Fruit fly (Drosophila melanogaster): ENCODE data around the gene SdhBL.
A peak's percentile ranks its signal among the peaks of the same experiment; 100 is the strongest.

Gene SdhBL

dm6 chrX:18933442-18933841 is 39.2 kb downstream of the SdhBL start:
- TF ChIP-seq psq (GFP tag; optimal IDR thresholded peaks at IDR 0.05) (no peak), grn (GFP tag; optimal IDR thresholded peaks at IDR 0.05) (peak; percentile 25), CG4404 (GFP tag; IDR thresholded peaks at IDR 0.05) (no peak), crol (GFP tag; IDR thresholded peaks at IDR 0.05) (peak; percentile 49), CG32772 (GFP tag; IDR thresholded peaks at IDR 0.05) (peak; percentile 52; the same call in 1 of the 2 replicates), sqz (GFP tag; optimal IDR thresholded peaks at IDR 0.05) (peak; percentile 77), CG7271 (tag; optimal IDR thresholded peaks at IDR 0.05) (no peak), CG10209 (GFP tag; optimal IDR thresholded peaks at IDR 0.05) (no peak), CG15601 (tag; optimal IDR thresholded peaks at IDR 0.05) (no peak), CG11093 (GFP tag; IDR thresholded peaks at IDR 0.05) (no peak), kni (GFP tag; optimal IDR thresholded peaks at IDR 0.05) (peak; percentile 14)

dm6 chrX:18934859-18935258 is 40.6 kb downstream of the SdhBL start:
- TF ChIP-seq row (GFP tag; IDR thresholded peaks at IDR 0.05) (no peak), CTCF (GFP tag; optimal IDR thresholded peaks at IDR 0.05) (peak; percentile 68), Hr39 (optimal IDR thresholded peaks at IDR 0.05) (peak; percentile 60), CG17328 (GFP tag; IDR thresholded peaks at IDR 0.05) (no peak), p53 (GFP tag; optimal IDR thresholded peaks at IDR 0.05) (no peak), tll (GFP tag; optimal IDR thresholded peaks at IDR 0.05) (no peak), CG9797 (GFP tag; optimal IDR thresholded peaks at IDR 0.05) (no peak), CG4617 (GFP tag; optimal IDR thresholded peaks at IDR 0.05; ENCODE audit: borderline replicate concordance) (no peak), CG12744 (GFP tag; optimal IDR thresholded peaks at IDR 0.05) (no peak), bigmax (GFP tag; optimal IDR thresholded peaks at IDR 0.05) (no peak), grau (tag; optimal IDR thresholded peaks at IDR 0.05) (no peak), CG2116 (GFP tag; optimal IDR thresholded peaks at IDR 0.05) (no peak), MTF-1 (GFP tag; optimal IDR thresholded peaks at IDR 0.05; ENCODE audit: borderline replicate concordance) (no peak), lola (GFP tag; optimal IDR thresholded peaks at IDR 0.05) (no peak), sd (tag; optimal IDR thresholded peaks at IDR 0.05) (peak; percentile 7), zen2 (GFP tag; IDR thresholded peaks at IDR 0.05; ENCODE audit: partially characterized antibody) (no peak), psq (GFP tag; optimal IDR thresholded peaks at IDR 0.05) (no peak), CG7963 (GFP tag; IDR thresholded peaks at IDR 0.05; ENCODE audit: partially characterized antibody) (no peak), pnt (GFP tag; optimal IDR thresholded peaks at IDR 0.05) (no peak), Antp (GFP tag; optimal IDR thresholded peaks at IDR 0.05) (no peak), crol (GFP tag; IDR thresholded peaks at IDR 0.05) (peak; percentile 40), repo (GFP tag; optimal IDR thresholded peaks at IDR 0.05) (no peak), slbo (GFP tag; IDR thresholded peaks at IDR 0.05) (no peak), CG17612 (GFP tag; IDR thresholded peaks at IDR 0.05) (no peak), CG10979 (tag; optimal IDR thresholded peaks at IDR 0.05) (peak; percentile 11), Tbp (GFP tag; optimal IDR thresholded peaks at IDR 0.05) (no peak), CG17186 (GFP tag; optimal IDR thresholded peaks at IDR 0.05) (no peak), fd64A (GFP tag; optimal IDR thresholded peaks at IDR 0.05) (no peak), CG18262 (tag; optimal IDR thresholded peaks at IDR 0.05) (no peak), ci (GFP tag; IDR thresholded peaks at IDR 0.05) (0 out of 3 replicates have a peak, but pooled peaks have one; percentile 8), usp (GFP tag; optimal IDR thresholded peaks at IDR 0.05) (no peak), D19B (GFP tag; optimal IDR thresholded peaks at IDR 0.05) (no peak), esg (GFP tag; conservative IDR thresholded peaks at IDR 0.05) (no peak), Eip74EF (GFP tag; optimal IDR thresholded peaks at IDR 0.05) (no peak), her (GFP tag; optimal IDR thresholded peaks at IDR 0.05) (no peak), Atf6 (GFP tag; IDR thresholded peaks at IDR 0.05) (no peak), Mes4 (GFP tag; optimal IDR thresholded peaks at IDR 0.05) (no peak), lmd (GFP tag; IDR thresholded peaks at IDR 0.05) (no peak), CG16779 (GFP tag; IDR thresholded peaks at IDR 0.05) (0 out of 2 replicates have a peak, but pooled peaks have one; percentile 13), gem (tag; optimal IDR thresholded peaks at IDR 0.05) (no peak), CG1529 (GFP tag; optimal IDR thresholded peaks at IDR 0.05) (no peak)

Data from whole organism, embryonic.